Worm (Caenorhabditis elegans) whole organism, late embryonic: Measurements from ENCODE around the gene T10H9.1.

Experiments used
- Y22D7AL.16 ChIP-seq: sonication (generic microtip); optimal IDR thresholded peaks from 2 replicates; lab custom pipeline; 2016; ENCODE audit warnings: missing genetic modification characterization, missing compliant biosample characterization
- ceh-14 ChIP-seq: sonication (generic microtip); optimal IDR thresholded peaks from 2 replicates; lab custom pipeline; 2016; ENCODE audit warnings: missing genotype, missing genetic modification characterization, missing compliant biosample characterization
- ceh-19 ChIP-seq: fragments of 200-800 bp; sonication (Bioruptor generic); optimal IDR thresholded peaks from 2 replicates; lab custom pipeline; 2018; ENCODE audit warnings: mild to moderate bottlenecking, missing genetic modification characterization, missing compliant biosample characterization
- ceh-31 ChIP-seq: sonication (generic microtip); optimal IDR thresholded peaks from 2 replicates; lab custom pipeline; 2016; ENCODE audit warnings: missing genetic modification characterization, missing compliant biosample characterization
- ceh-45 ChIP-seq: fragments of 200-800 bp; sonication (Bioruptor generic); IDR thresholded peaks from 2 replicates; pipeline ENCODE4 v1.3.6; 2022; ENCODE audit warnings: missing genetic modification reagents, missing genetic modification characterization, missing compliant biosample characterization
- dmd-4 ChIP-seq: sonication (generic microtip); optimal IDR thresholded peaks from 2 replicates; lab custom pipeline; 2016; ENCODE audit warnings: borderline replicate concordance, missing genetic modification characterization, missing compliant biosample characterization
- ets-4 ChIP-seq: sonication (generic microtip); optimal IDR thresholded peaks from 2 replicates; lab custom pipeline; 2016; ENCODE audit warnings: missing genetic modification characterization, missing compliant biosample characterization
- hlh-6 ChIP-seq: sonication (generic microtip); optimal IDR thresholded peaks from 2 replicates; lab custom pipeline; 2016; ENCODE audit warnings: missing genotype, missing genetic modification characterization, missing compliant biosample characterization
- pat-9 ChIP-seq: fragments of 200-800 bp; sonication (Bioruptor generic); optimal IDR thresholded peaks from 2 replicates; lab custom pipeline; 2018; ENCODE audit warnings: mild to moderate bottlenecking, missing genetic modification characterization, moderate library complexity, missing compliant biosample characterization
- pha-4 ChIP-seq: fragments of 150-350 bp; optimal IDR thresholded peaks from 2 replicates; lab custom pipeline; 2018; ENCODE audit warnings: missing biosample characterization, missing genetic modification reagents, missing genetic modification characterization
- sdc-2 ChIP-seq: sonication (generic microtip); optimal IDR thresholded peaks from 2 replicates; lab custom pipeline; 2016; ENCODE audit warnings: missing genotype, missing genetic modification characterization, missing compliant biosample characterization
- ttx-3 ChIP-seq: sonication (generic microtip); optimal IDR thresholded peaks from 2 replicates; lab custom pipeline; 2016; ENCODE audit warnings: missing genetic modification reagents, missing genetic modification characterization, missing compliant biosample characterization
- unc-86 ChIP-seq: sonication (generic microtip); optimal IDR thresholded peaks from 2 replicates; lab custom pipeline; 2016; ENCODE audit warnings: missing genetic modification characterization, missing compliant biosample characterization
- ztf-16 ChIP-seq: sonication (generic microtip); optimal IDR thresholded peaks from 2 replicates; lab custom pipeline; 2017; ENCODE audit warnings: missing genetic modification characterization, missing compliant biosample characterization

The T10H9.1 gene

ce11 chrV:6699833-6700232 is 50.4 kb downstream of the T10H9.1 start:
- no peak for TF ChIP-seq ets-4 (tag; lab: Kevin White, UChicago)
- TF ChIP-seq Y22D7AL.16 (tag; lab: Kevin White, UChicago) = no peak
- TF ChIP-seq hlh-6 = no peak
- no peak for TF ChIP-seq ztf-16
- no peak for TF ChIP-seq ceh-19 (GFP tag; lab: Kevin White, UChicago)
- no peak for TF ChIP-seq pat-9 (tag; lab: Kevin White, UChicago)
- TF ChIP-seq pha-4 = no peak
- TF ChIP-seq dmd-4 = no peak
- no peak for TF ChIP-seq ttx-3 (tag; lab: Kevin White, UChicago)
- TF ChIP-seq ceh-31 (tag; lab: Kevin White, UChicago) = no peak
- TF ChIP-seq unc-86 (tag; lab: Kevin White, UChicago) = no peak
- TF ChIP-seq ceh-14 (tag; lab: Kevin White, UChicago) = no peak
- TF ChIP-seq ceh-45 (GFP tag; lab: Robert Waterston, UW) = no peak
- no peak for TF ChIP-seq sdc-2 (tag; lab: Kevin White, UChicago)
